Worm (Caenorhabditis elegans) whole organism, L1 larva: ENCODE results near the gene dnj-10.

Experiments used
- C04F5.9 ChIP-seq: sonication (generic microtip); optimal IDR thresholded peaks from 2 replicates; lab custom pipeline; 2016; ENCODE audit warnings: missing genetic modification characterization, missing compliant biosample characterization
- C34B4.2 ChIP-seq: sonication (generic microtip); optimal IDR thresholded peaks from 2 replicates; lab custom pipeline; 2017; ENCODE audit warnings: mild to moderate bottlenecking, missing genetic modification characterization, missing compliant biosample characterization
- F16B12.6 ChIP-seq: fragments of 150-350 bp; optimal IDR thresholded peaks from 2 replicates; lab custom pipeline; 2014; ENCODE audit warnings: missing biosample characterization, missing genetic modification characterization
- aha-1 ChIP-seq: fragments of 150-350 bp; optimal IDR thresholded peaks from 2 replicates; lab custom pipeline; 2014; ENCODE audit warnings: missing biosample characterization, missing genetic modification characterization
- alr-1 ChIP-seq: fragments of 200-800 bp; sonication (Bioruptor generic); optimal IDR thresholded peaks from 2 replicates; lab custom pipeline; 2018; ENCODE audit warnings: borderline replicate concordance, mild to moderate bottlenecking, missing genetic modification characterization, missing compliant biosample characterization
- aly-2 ChIP-seq: fragments of 150-350 bp; optimal IDR thresholded peaks from 2 replicates; lab custom pipeline; 2014; ENCODE audit warnings: missing biosample characterization, missing genetic modification characterization
- ama-1 ChIP-seq: fragments of 150-350 bp; optimal IDR thresholded peaks from 2 replicates; lab custom pipeline; 2014
- blmp-1 ChIP-seq: fragments of 150-350 bp; optimal IDR thresholded peaks from 2 replicates; lab custom pipeline; 2014; ENCODE audit warnings: missing biosample characterization, missing genetic modification characterization
- egl-27 ChIP-seq, 2 experiments: fragments of 150-350 bp in 1 of 2; sonication (generic microtip); optimal IDR thresholded peaks; 3 replicates each; lab custom pipeline; 2017 to 2018; ENCODE audit warnings: missing biosample characterization in 2 of 2, missing genetic modification characterization in 2 of 2, missing genetic modification reagents in 2 of 2
- ets-5 ChIP-seq: fragments of 200-800 bp; sonication (Bioruptor generic); IDR thresholded peaks from 2 replicates; pipeline ENCODE4 v1.3.6; 2022; ENCODE audit warnings: missing genetic modification characterization, missing compliant biosample characterization
- fkh-4 ChIP-seq: sonication (generic microtip); optimal IDR thresholded peaks from 2 replicates; lab custom pipeline; 2016; ENCODE audit warnings: missing compliant biosample characterization, missing genetic modification characterization, borderline replicate concordance
- fkh-8 ChIP-seq: sonication (generic microtip); optimal IDR thresholded peaks from 2 replicates; lab custom pipeline; 2016; ENCODE audit warnings: mild to moderate bottlenecking, missing genetic modification characterization, missing compliant biosample characterization
- fos-1 ChIP-seq: fragments of 150-350 bp; optimal IDR thresholded peaks from 2 replicates; lab custom pipeline; 2014; ENCODE audit warnings: missing biosample characterization, missing genetic modification characterization
- irx-1 ChIP-seq: sonication (generic microtip); optimal IDR thresholded peaks from 2 replicates; lab custom pipeline; 2016; ENCODE audit warnings: missing genetic modification characterization, missing compliant biosample characterization
- isw-1 ChIP-seq: fragments of 200-800 bp; sonication (Bioruptor generic); IDR thresholded peaks from 2 replicates; pipeline ENCODE4 v1.3.6; 2022; ENCODE audit warnings: missing genetic modification characterization, missing compliant biosample characterization
- jun-1 ChIP-seq: fragments of 150-350 bp; optimal IDR thresholded peaks from 2 replicates; lab custom pipeline; 2014; ENCODE audit warnings: missing biosample characterization, missing genetic modification reagents, missing genetic modification characterization
- lin-13 ChIP-seq: fragments of 150-350 bp; optimal IDR thresholded peaks from 2 replicates; lab custom pipeline; 2014; ENCODE audit warnings: missing biosample characterization, missing genetic modification reagents, missing genetic modification characterization
- lin-15B ChIP-seq: fragments of 150-350 bp; sonication (generic microtip); optimal IDR thresholded peaks from 3 replicates; lab custom pipeline; 2014; ENCODE audit warnings: missing biosample characterization, missing genetic modification characterization
- lin-35 ChIP-seq, 2 experiments: fragments of 150-350 bp; optimal IDR thresholded peaks; 2 replicates each; lab custom pipeline; 2014; ENCODE audit warnings: missing biosample characterization in 2 of 2, missing genetic modification characterization in 2 of 2, missing genetic modification reagents in 2 of 2
- lin-39 ChIP-seq: fragments of 150-350 bp; optimal IDR thresholded peaks from 2 replicates; lab custom pipeline; 2014; ENCODE audit warnings: missing biosample characterization, missing genetic modification reagents, missing genetic modification characterization
- lsy-2 ChIP-seq, 2 experiments: fragments of 150-350 bp; optimal IDR thresholded peaks; 2 replicates each; lab custom pipeline; 2014; ENCODE audit warnings: missing biosample characterization in 2 of 2, missing genetic modification characterization in 2 of 2
- mab-9 ChIP-seq: fragments of 200-800 bp; sonication (Bioruptor generic); IDR thresholded peaks from 2 replicates; pipeline ENCODE4 v1.3.6; 2022; ENCODE audit warnings: missing genetic modification reagents, missing genetic modification characterization, missing compliant biosample characterization
- mdl-1 ChIP-seq, 2 experiments: fragments of 150-350 bp; optimal IDR thresholded peaks; 2 replicates each; lab custom pipeline; 2014 to 2017; ENCODE audit warnings: missing biosample characterization in 2 of 2, missing genetic modification characterization in 2 of 2, inconsistent platforms in 1 of 2
- nhr-11 ChIP-seq: fragments of 150-350 bp; optimal IDR thresholded peaks from 2 replicates; lab custom pipeline; 2014; ENCODE audit warnings: missing biosample characterization, missing genetic modification characterization
- nhr-20 ChIP-seq: sonication (generic microtip); optimal IDR thresholded peaks from 2 replicates; lab custom pipeline; 2016; ENCODE audit warnings: mild to moderate bottlenecking, missing genetic modification characterization, missing compliant biosample characterization
- nhr-237 ChIP-seq: fragments of 150-350 bp; optimal IDR thresholded peaks from 2 replicates; lab custom pipeline; 2014; ENCODE audit warnings: missing biosample characterization, missing genetic modification characterization
- nhr-28 ChIP-seq: fragments of 150-350 bp; optimal IDR thresholded peaks from 2 replicates; lab custom pipeline; 2014; ENCODE audit warnings: missing biosample characterization, missing genetic modification characterization
- nhr-71 ChIP-seq: sonication (generic microtip); optimal IDR thresholded peaks from 2 replicates; lab custom pipeline; 2016; ENCODE audit warnings: mild to moderate bottlenecking, missing genetic modification characterization, moderate library complexity, missing compliant biosample characterization
- nhr-84 ChIP-seq: sonication (generic microtip); optimal IDR thresholded peaks from 2 replicates; lab custom pipeline; 2017; ENCODE audit warnings: missing biosample characterization, missing genetic modification characterization
- nhr-90 ChIP-seq: sonication (generic microtip); optimal IDR thresholded peaks from 2 replicates; lab custom pipeline; 2016; ENCODE audit warnings: mild to moderate bottlenecking, missing genetic modification characterization, missing compliant biosample characterization; ENCODE audit not compliant: poor library complexity
- pag-3 ChIP-seq: sonication (generic microtip); optimal IDR thresholded peaks from 2 replicates; lab custom pipeline; 2017; ENCODE audit warnings: missing genetic modification characterization, mild to moderate bottlenecking, missing compliant biosample characterization, antibody characterized with exemption, borderline replicate concordance; ENCODE audit not compliant: insufficient read depth
- pqm-1 ChIP-seq: sonication (generic microtip); optimal IDR thresholded peaks from 3 replicates; lab custom pipeline; 2017; ENCODE audit warnings: missing biosample characterization, missing genetic modification characterization
- skn-1 ChIP-seq: fragments of 150-350 bp; optimal IDR thresholded peaks from 2 replicates; lab custom pipeline; 2014; ENCODE audit warnings: missing biosample characterization, missing genetic modification characterization
- snpc-4 ChIP-seq: fragments of 150-350 bp; optimal IDR thresholded peaks from 2 replicates; lab custom pipeline; 2014; ENCODE audit warnings: missing biosample characterization, missing genetic modification characterization
- snu-23 ChIP-seq: sonication (generic microtip); optimal IDR thresholded peaks from 2 replicates; lab custom pipeline; 2016; ENCODE audit warnings: missing genetic modification characterization, missing compliant biosample characterization
- sox-4 ChIP-seq: sonication (generic microtip); optimal IDR thresholded peaks from 2 replicates; lab custom pipeline; 2016; ENCODE audit warnings: missing genetic modification characterization, missing compliant biosample characterization
- sup-37 ChIP-seq: fragments of 200-800 bp; sonication (Bioruptor generic); optimal IDR thresholded peaks from 2 replicates; lab custom pipeline; 2018; ENCODE audit warnings: mild to moderate bottlenecking, missing genetic modification characterization, missing compliant biosample characterization
- swsn-7 ChIP-seq: sonication (generic microtip); optimal IDR thresholded peaks from 2 replicates; lab custom pipeline; 2016; ENCODE audit warnings: missing genetic modification characterization, missing compliant biosample characterization
- unc-130 ChIP-seq: fragments of 150-350 bp; optimal IDR thresholded peaks from 2 replicates; lab custom pipeline; 2017; ENCODE audit warnings: missing biosample characterization, missing genetic modification characterization, inconsistent platforms
- unc-62 ChIP-seq: fragments of 150-350 bp; optimal IDR thresholded peaks from 2 replicates; lab custom pipeline; 2014; ENCODE audit warnings: missing biosample characterization, missing genetic modification reagents, missing genetic modification characterization
- unc-98 ChIP-seq: fragments of 200-800 bp; sonication (Bioruptor generic); IDR thresholded peaks from 2 replicates; pipeline ENCODE4 v1.3.6; 2022; ENCODE audit warnings: missing genetic modification characterization, missing compliant biosample characterization
- vab-15 ChIP-seq: sonication (generic microtip); optimal IDR thresholded peaks from 2 replicates; lab custom pipeline; 2017; ENCODE audit warnings: missing genotype, mild to moderate bottlenecking, missing genetic modification characterization, missing compliant biosample characterization
- zag-1 ChIP-seq: fragments of 150-350 bp; optimal IDR thresholded peaks from 2 replicates; lab custom pipeline; 2014; ENCODE audit warnings: missing biosample characterization, missing genetic modification characterization
- zip-4 ChIP-seq: fragments of 200-800 bp; sonication (Bioruptor generic); optimal IDR thresholded peaks from 2 replicates; lab custom pipeline; 2018; ENCODE audit warnings: mild to moderate bottlenecking, missing genetic modification characterization, moderate library complexity, missing compliant biosample characterization
- ztf-11 ChIP-seq, 2 experiments: sonication (generic microtip); optimal IDR thresholded peaks; 2 replicates each; lab custom pipeline; 2016 to 2017; ENCODE audit warnings: missing genetic modification characterization in 2 of 2, missing biosample characterization in 1 of 2, missing compliant biosample characterization in 1 of 2
- ztf-4 ChIP-seq: fragments of 150-350 bp; optimal IDR thresholded peaks from 2 replicates; lab custom pipeline; 2014; ENCODE audit warnings: missing biosample characterization, missing genetic modification characterization

dnj-10 gene

ce11 chrIII:8653875-8654386 lies 23.0 kb downstream of the dnj-10 start, which contains the start of gene F22B7.9 (continued):
- TF ChIP-seq lsy-2 (tag; optimal IDR thresholded peaks at IDR 0.05; lab: Kevin White, UChicago) (peak in 1 of 2 experiments; percentile 18), zag-1 (tag; lab: Kevin White, UChicago) (no peak), isw-1 (GFP tag; lab: Robert Waterston, UW) (no peak), jun-1 (tag; lab: Kevin White, UChicago) (no peak), F16B12.6 (tag; lab: Kevin White, UChicago) (no peak), ets-5 (GFP tag; lab: Robert Waterston, UW) (no peak), nhr-237 (tag; lab: Kevin White, UChicago) (no peak), fkh-8 (tag; lab: Kevin White, UChicago) (no peak), nhr-71 (tag; lab: Kevin White, UChicago) (peak; percentile 54), swsn-7 (tag; lab: Kevin White, UChicago) (no peak), snpc-4 (tag; lab: Kevin White, UChicago) (no peak), snu-23 (GFP tag; lab: Kevin White, UChicago) (peak; percentile 35), irx-1 (no peak), alr-1 (tag; lab: Kevin White, UChicago) (no peak), ama-1 (lab: Kevin White, UChicago) (peak; percentile 83), lin-15B (tag; lab: Kevin White, UChicago) (no peak), unc-62 (no peak), ztf-11 (tag; optimal IDR thresholded peaks at IDR 0.05; lab: Kevin White, UChicago) (no peak), nhr-20 (peak; percentile 71), fos-1 (tag; lab: Kevin White, UChicago) (no peak), C04F5.9 (no peak), lin-35 (GFP tag; optimal IDR thresholded peaks at IDR 0.05; lab: Kevin White, UChicago) (peak in 1 of 2 experiments; percentile 34), mab-9 (GFP tag; lab: Robert Waterston, UW) (no peak), sox-4 (no peak), aly-2 (tag; lab: Kevin White, UChicago) (no peak), nhr-11 (no peak), ztf-4 (tag; lab: Kevin White, UChicago) (no peak), unc-98 (GFP tag; lab: Robert Waterston, UW) (no peak), zip-4 (GFP tag; lab: Kevin White, UChicago) (no peak), blmp-1 (tag; lab: Kevin White, UChicago) (no peak), skn-1 (tag; lab: Kevin White, UChicago) (peak; percentile 0), egl-27 (tag; optimal IDR thresholded peaks at IDR 0.05; lab: Kevin White, UChicago) (no peak), nhr-28 (tag; lab: Kevin White, UChicago) (no peak), nhr-84 (tag; lab: Kevin White, UChicago) (no peak), pag-3 (tag; lab: Kevin White, UChicago) (no peak), aha-1 (no peak), sup-37 (GFP tag; lab: Kevin White, UChicago) (no peak), mdl-1 (tag; optimal IDR thresholded peaks at IDR 0.05; lab: Kevin White, UChicago) (peak in 1 of 2 experiments; percentile 53), pqm-1 (tag; lab: Kevin White, UChicago) (no peak), fkh-4 (no peak), nhr-90 (peak; percentile 20), C34B4.2 (tag; lab: Kevin White, UChicago) (no peak), lin-13 (no peak), unc-130 (tag; lab: Kevin White, UChicago) (no peak), lin-39 (tag; lab: Kevin White, UChicago) (no peak), vab-15 (no peak)
- TF ChIP-seq, all 84 proteins: peak for 22
